Worm (Caenorhabditis elegans) whole organism, mixed stage, embryonic: ENCODE results near the gene F58G1.2.

Source experiments
- nhr-28 ChIP-seq: fragments of 150-350 bp; optimal IDR thresholded peaks from 2 replicates; lab custom pipeline; 2014; ENCODE audit warnings: missing biosample characterization, missing genetic modification characterization
- sptf-1 ChIP-seq: sonication (generic microtip); optimal IDR thresholded peaks from 2 replicates; lab custom pipeline; 2017; ENCODE audit warnings: mild to moderate bottlenecking, missing genetic modification characterization, moderate library complexity, missing compliant biosample characterization
- unc-62 ChIP-seq: fragments of 150-350 bp; optimal IDR thresholded peaks from 2 replicates; lab custom pipeline; 2014; ENCODE audit warnings: missing biosample characterization, missing genetic modification reagents, missing genetic modification characterization

DNA sequence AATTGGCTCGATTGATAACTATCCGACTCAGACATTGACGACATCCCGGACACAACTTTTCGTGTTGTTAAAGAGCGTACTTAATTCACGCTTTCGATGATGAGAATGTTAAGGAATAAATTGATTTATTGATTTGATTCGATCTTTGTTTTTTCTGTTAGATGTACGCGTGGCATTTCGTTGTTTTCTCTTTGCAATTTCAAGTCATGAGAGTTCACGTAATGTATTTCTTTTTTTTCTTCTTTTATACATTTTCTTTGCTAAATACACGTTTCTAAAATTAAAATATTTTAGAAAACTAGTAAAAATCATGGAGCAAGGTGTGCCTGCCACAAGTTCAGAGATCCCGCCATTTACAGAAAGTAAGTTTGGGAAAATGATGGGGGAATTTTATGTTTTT is 35.9 kb upstream of the F58G1.2 start, which contains the start of the genes Y38F1A.1 and Y38F1A.2:
- TF ChIP-seq unc-62 (GFP tag; lab: Kevin White, UChicago) = no peak
- no peak for TF ChIP-seq sptf-1
- no peak for TF ChIP-seq nhr-28
